Fruit fly (Drosophila melanogaster) whole organism, embryonic: ENCODE data around the gene Art3.

Experiments
- CG10431 ChIP-seq: fragments of 200-800 bp; sonication (Bioruptor generic); optimal IDR thresholded peaks from 3 replicates; lab custom pipeline; 2018; ENCODE audit warnings: missing biosample characterization, mild to moderate bottlenecking, missing genetic modification characterization
- CG10654 ChIP-seq: fragments of 200-800 bp; sonication (Bioruptor generic); optimal IDR thresholded peaks from 2 replicates; lab custom pipeline; 2016; ENCODE audit warnings: missing biosample characterization, missing genetic modification characterization
- CG11093 ChIP-seq: fragments of 200-800 bp; sonication (Bioruptor generic); IDR thresholded peaks from 3 replicates; pipeline ENCODE4 v1.3.6; 2022; ENCODE audit warnings: missing biosample characterization, missing genetic modification characterization
- CG15269 ChIP-seq: fragments of 200-800 bp; sonication (Bioruptor generic); optimal IDR thresholded peaks from 2 replicates; lab custom pipeline; 2018; ENCODE audit warnings: missing biosample characterization, mild to moderate bottlenecking, missing genetic modification characterization, moderate library complexity
- CG16813 ChIP-seq: fragments of 200-800 bp; sonication (Bioruptor generic); IDR thresholded peaks from 3 replicates; pipeline ENCODE4 v1.3.6; 2022; ENCODE audit warnings: missing biosample characterization, missing genetic modification characterization; ENCODE audit not compliant: partially characterized antibody
- CG16863 ChIP-seq: fragments of 200-800 bp; sonication (Bioruptor generic); optimal IDR thresholded peaks from 3 replicates; lab custom pipeline; 2016; ENCODE audit warnings: missing biosample characterization, missing genetic modification characterization
- CG18619 ChIP-seq: fragments of 200-800 bp; sonication (Bioruptor generic); optimal IDR thresholded peaks from 3 replicates; lab custom pipeline; 2017; ENCODE audit warnings: missing biosample characterization, mild to moderate bottlenecking, missing genetic modification characterization
- CG2202 ChIP-seq: fragments of 200-800 bp; sonication (Bioruptor generic); optimal IDR thresholded peaks from 2 replicates; lab custom pipeline; 2018; ENCODE audit warnings: missing biosample characterization, mild to moderate bottlenecking, missing genetic modification characterization
- CG3163 ChIP-seq: fragments of 200-800 bp; sonication (Bioruptor generic); optimal IDR thresholded peaks from 3 replicates; lab custom pipeline; 2016; ENCODE audit warnings: missing biosample characterization, missing genetic modification characterization
- CG34376 ChIP-seq: fragments of 200-800 bp; sonication (Bioruptor generic); optimal IDR thresholded peaks from 2 replicates; lab custom pipeline; 2018; ENCODE audit warnings: missing biosample characterization, mild to moderate bottlenecking, missing genetic modification characterization
- CG3726 ChIP-seq: fragments of 200-800 bp; sonication (Bioruptor generic); IDR thresholded peaks from 3 replicates; pipeline ENCODE4, ENCODE4 v1.3.6; 2022; ENCODE audit warnings: missing biosample characterization, missing genetic modification characterization
- CG4360 ChIP-seq: fragments of 200-800 bp; sonication (Bioruptor generic); IDR thresholded peaks from 2 replicates; pipeline ENCODE4 v1.3.6; 2022; ENCODE audit warnings: missing biosample characterization, missing genetic modification characterization
- CG6791 ChIP-seq: fragments of 200-800 bp; sonication (Bioruptor generic); IDR thresholded peaks from 3 replicates; pipeline ENCODE4 v1.3.6; 2022; ENCODE audit warnings: missing biosample characterization, missing genetic modification characterization; ENCODE audit not compliant: partially characterized antibody
- CG7372 ChIP-seq: fragments of 200-800 bp; sonication (Bioruptor generic); IDR thresholded peaks from 2 replicates; pipeline ENCODE4 v1.3.6; 2022; ENCODE audit warnings: missing biosample characterization, missing genetic modification characterization
- CG7839 ChIP-seq: fragments of 200-800 bp; sonication (Bioruptor generic); optimal IDR thresholded peaks from 3 replicates; lab custom pipeline; 2018; ENCODE audit warnings: missing biosample characterization, mild to moderate bottlenecking, missing genetic modification characterization, moderate library complexity
- CrebB ChIP-seq: fragments of 200-800 bp; sonication (Bioruptor generic); optimal IDR thresholded peaks from 3 replicates; lab custom pipeline; 2018; ENCODE audit warnings: missing biosample characterization, mild to moderate bottlenecking, missing genetic modification characterization
- Hr51 ChIP-seq, 2 experiments: fragments of 200-800 bp; sonication (Bioruptor generic); optimal IDR thresholded peaks; 2 replicates in 1 of 2; 3 replicates in 1 of 2; lab custom pipeline; 2016 to 2018; ENCODE audit warnings: missing biosample characterization in 2 of 2, missing genetic modification characterization in 2 of 2, mild to moderate bottlenecking in 1 of 2, moderate library complexity in 1 of 2
- MTF-1 ChIP-seq: fragments of 200-800 bp; sonication (Bioruptor generic); optimal IDR thresholded peaks from 2 replicates; lab custom pipeline; 2018; ENCODE audit warnings: missing biosample characterization, mild to moderate bottlenecking, missing genetic modification characterization, borderline replicate concordance
- Mad ChIP-seq: fragments of 200-800 bp; sonication (Bioruptor generic); optimal IDR thresholded peaks from 2 replicates; lab custom pipeline; 2016; ENCODE audit warnings: missing biosample characterization, missing genetic modification characterization
- Mrtf ChIP-seq: fragments of 200-800 bp; sonication (Bioruptor generic); IDR thresholded peaks from 3 replicates; pipeline ENCODE4 v1.3.6; 2022; ENCODE audit warnings: missing biosample characterization, missing genetic modification characterization
- NFAT ChIP-seq: fragments of 200-800 bp; sonication (Bioruptor generic); IDR thresholded peaks from 2 replicates; pipeline ENCODE4 v1.3.6; 2022; ENCODE audit warnings: missing biosample characterization, missing genetic modification characterization
- Oaz ChIP-seq: fragments of 200-800 bp; sonication (Bioruptor generic); IDR thresholded peaks from 2 replicates; pipeline ENCODE4 v1.3.6; 2022; ENCODE audit warnings: missing biosample characterization, missing genetic modification characterization
- Poxn ChIP-seq: fragments of 200-800 bp; sonication (Bioruptor generic); IDR thresholded peaks from 2 replicates; pipeline ENCODE4 v1.3.6; 2022; ENCODE audit warnings: missing biosample characterization, missing genetic modification characterization
- Side ChIP-seq: fragments of 200-800 bp; sonication (Bioruptor generic); optimal IDR thresholded peaks from 2 replicates; lab custom pipeline; 2016; ENCODE audit warnings: missing biosample characterization, missing genetic modification characterization
- TFAM ChIP-seq: fragments of 200-800 bp; sonication (Bioruptor generic); optimal IDR thresholded peaks from 2 replicates; lab custom pipeline; 2017; ENCODE audit warnings: missing biosample characterization, missing genetic modification characterization, inconsistent platforms
- Vsx1 ChIP-seq: fragments of 200-800 bp; sonication (Bioruptor generic); optimal IDR thresholded peaks from 2 replicates; lab custom pipeline; 2017; ENCODE audit warnings: missing biosample characterization, mild to moderate bottlenecking, missing genetic modification characterization, missing genetic modification reagents
- al ChIP-seq: fragments of 200-800 bp; sonication (Bioruptor generic); IDR thresholded peaks from 2 replicates; pipeline ENCODE4 v1.3.6; 2022; ENCODE audit warnings: missing biosample characterization, missing genetic modification characterization
- bsh ChIP-seq, 2 experiments: fragments of 200-800 bp; sonication (Bioruptor generic); optimal IDR thresholded peaks; 2 replicates each; lab custom pipeline; 2017 to 2018; ENCODE audit warnings: mild to moderate bottlenecking in 2 of 2, missing biosample characterization in 2 of 2, missing genetic modification characterization in 2 of 2, moderate library complexity in 1 of 2
- chif ChIP-seq, 2 experiments: fragments of 200-800 bp; sonication (Bioruptor generic); optimal IDR thresholded peaks; 3 replicates each; lab custom pipeline; 2016; ENCODE audit warnings: missing biosample characterization in 2 of 2, missing genetic modification characterization in 2 of 2
- crp ChIP-seq, 2 experiments: fragments of 200-800 bp; sonication (Bioruptor generic); optimal IDR thresholded peaks; 2 replicates in 1 of 2; 3 replicates in 1 of 2; lab custom pipeline; 2017; ENCODE audit warnings: missing biosample characterization in 2 of 2, missing genetic modification characterization in 2 of 2, mild to moderate bottlenecking in 1 of 2, moderate library complexity in 1 of 2
- disco-r ChIP-seq: fragments of 200-800 bp; sonication (Bioruptor generic); optimal IDR thresholded peaks from 2 replicates; lab custom pipeline; 2016; ENCODE audit warnings: missing biosample characterization, missing genetic modification characterization
- esg ChIP-seq: fragments of 200-800 bp; sonication (Bioruptor generic); conservative IDR thresholded peaks from 2 replicates; pipeline ENCODE4 v1.3.6; 2022; ENCODE audit warnings: missing biosample characterization, missing genetic modification characterization
- exex ChIP-seq: fragments of 200-800 bp; sonication (Bioruptor generic); optimal IDR thresholded peaks from 4 replicates; lab custom pipeline; 2018; ENCODE audit warnings: missing biosample characterization, mild to moderate bottlenecking, missing genetic modification characterization, moderate library complexity
- ftz-f1 ChIP-seq: fragments of 200-800 bp; sonication (Bioruptor generic); optimal IDR thresholded peaks from 2 replicates; lab custom pipeline; 2016; ENCODE audit warnings: missing biosample characterization, missing genetic modification characterization
- gem ChIP-seq: fragments of 200-800 bp; sonication (Bioruptor generic); optimal IDR thresholded peaks from 2 replicates; lab custom pipeline; 2019; ENCODE audit warnings: missing biosample characterization, mild to moderate bottlenecking, missing genetic modification characterization, moderate library complexity
- hb ChIP-seq: fragments of 200-800 bp; sonication (Bioruptor generic); IDR thresholded peaks from 3 replicates; pipeline ENCODE4 v1.3.6; 2022; ENCODE audit warnings: missing biosample characterization, missing genetic modification characterization; ENCODE audit not compliant: partially characterized antibody
- hbn ChIP-seq: fragments of 200-800 bp; sonication (Bioruptor generic); IDR thresholded peaks from 2 replicates; pipeline ENCODE4 v1.3.6; 2022; ENCODE audit warnings: missing biosample characterization, missing genetic modification characterization; ENCODE audit not compliant: partially characterized antibody
- hkb ChIP-seq, 2 experiments: fragments of 200-800 bp in 1 of 2; fragments of >200 bp in 1 of 2; sonication (Bioruptor generic) in 1 of 2; IDR thresholded peaks in 1 of 2; optimal IDR thresholded peaks in 1 of 2; 2 replicates each; pipeline versions ENCODE4 v1.3.6 to Lab custom; 2017 to 2022; ENCODE audit warnings: missing biosample characterization in 1 of 2, missing genetic modification characterization in 1 of 2
- luna ChIP-seq: fragments of 200-800 bp; sonication (Bioruptor generic); optimal IDR thresholded peaks from 2 replicates; lab custom pipeline; 2016; ENCODE audit warnings: missing biosample characterization, missing genetic modification characterization
- nau ChIP-seq: fragments of 200-800 bp; sonication (Bioruptor generic); optimal IDR thresholded peaks from 3 replicates; lab custom pipeline; 2017; ENCODE audit warnings: missing biosample characterization, mild to moderate bottlenecking, missing genetic modification characterization, missing genetic modification reagents
- nerfin-1 ChIP-seq: fragments of 200-800 bp; sonication (Bioruptor generic); optimal IDR thresholded peaks from 3 replicates; lab custom pipeline; 2019; ENCODE audit warnings: missing biosample characterization, mild to moderate bottlenecking, missing genetic modification characterization, moderate library complexity
- otp ChIP-seq: fragments of 200-800 bp; sonication (Bioruptor generic); IDR thresholded peaks from 3 replicates; pipeline ENCODE4, ENCODE4 v1.3.6; 2022; ENCODE audit warnings: missing biosample characterization, missing genetic modification characterization
- pho ChIP-seq: fragments of 200-800 bp; sonication (Bioruptor generic); optimal IDR thresholded peaks from 2 replicates; lab custom pipeline; 2016; ENCODE audit warnings: missing biosample characterization, missing genetic modification characterization
- sens-2 ChIP-seq: fragments of 200-800 bp; sonication (Bioruptor generic); IDR thresholded peaks from 2 replicates; pipeline ENCODE4 v1.3.6; 2022; ENCODE audit warnings: missing biosample characterization, missing genetic modification characterization
- sisA ChIP-seq: fragments of 200-800 bp; sonication (Bioruptor generic); IDR thresholded peaks from 2 replicates; pipeline ENCODE4 v1.3.6; 2022; ENCODE audit warnings: missing biosample characterization, missing genetic modification characterization
- sr ChIP-seq: fragments of 200-800 bp; sonication (Bioruptor generic); IDR thresholded peaks from 3 replicates; pipeline ENCODE4 v1.3.6; 2022; ENCODE audit warnings: missing biosample characterization, missing genetic modification characterization
- stwl ChIP-seq: fragments of 200-800 bp; sonication (Bioruptor generic); optimal IDR thresholded peaks from 3 replicates; lab custom pipeline; 2018; ENCODE audit warnings: missing biosample characterization, mild to moderate bottlenecking, missing genetic modification characterization, moderate library complexity
- ttk ChIP-seq: fragments of 200-800 bp; sonication (Bioruptor generic); IDR thresholded peaks from 2 replicates; pipeline ENCODE4 v2.1.2; 2022; ENCODE audit warnings: missing biosample characterization, missing genetic modification characterization
- unpg ChIP-seq: fragments of 200-800 bp; sonication (Bioruptor generic); optimal IDR thresholded peaks from 3 replicates; lab custom pipeline; 2018; ENCODE audit warnings: missing biosample characterization, mild to moderate bottlenecking, missing genetic modification characterization, moderate library complexity

Gene Art3

DNA sequence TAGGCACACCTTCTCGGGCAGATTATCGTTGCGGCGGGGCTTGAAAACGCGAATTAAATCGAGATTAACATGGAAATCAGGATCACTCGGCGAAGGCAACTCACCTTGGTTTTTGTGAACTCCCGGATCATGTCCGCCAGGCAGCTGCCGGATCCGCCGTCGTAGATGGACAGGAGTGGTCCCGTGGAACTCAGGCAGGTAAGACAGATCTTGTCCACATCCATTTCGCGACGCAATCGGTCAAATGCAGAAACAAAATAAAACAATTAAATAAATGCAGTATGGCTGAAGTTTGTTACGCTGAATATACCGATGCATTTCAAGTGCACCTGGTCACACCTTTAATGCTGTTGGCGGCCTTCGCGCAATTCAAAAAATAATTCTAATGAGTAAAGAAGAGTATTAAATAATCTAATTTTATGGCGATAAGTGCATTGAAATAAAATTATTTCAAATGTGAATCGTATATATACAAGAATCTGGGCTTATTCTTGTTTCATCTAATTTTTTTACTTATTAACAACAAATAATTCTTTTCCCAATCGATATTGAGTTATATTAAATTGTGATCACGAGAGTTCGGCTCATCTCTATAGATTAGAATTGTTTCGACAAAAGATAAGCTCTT lies 15.7 kb downstream of the Art3 start, which contains the start of the genes CG6654 and CG4210 (continued):
- TF ChIP-seq sisA (no peak), ftz-f1 (peak; percentile 38), CG4360 (GFP tag; lab: Robert Waterston, UW) (no peak), otp (GFP tag; lab: Robert Waterston, UW) (no peak), Mad (no peak), MTF-1 (GFP tag; lab: Kevin White, UChicago) (no peak), disco-r (no peak), CG18619 (GFP tag; lab: Kevin White, UChicago) (no peak), sr (GFP tag; lab: Robert Waterston, UW) (no peak), esg (GFP tag; lab: Robert Waterston, UW) (no peak), CG15269 (tag; lab: Kevin White, UChicago) (no peak), NFAT (GFP tag; lab: Robert Waterston, UW) (no peak), crp (GFP tag; optimal IDR thresholded peaks at IDR 0.05; lab: Kevin White, UChicago) (peak in 1 of 2 experiments; percentile 31), CrebB (tag; lab: Kevin White, UChicago) (no peak), pho (GFP tag; lab: Kevin White, UChicago) (no peak), Poxn (GFP tag; lab: Robert Waterston, UW) (no peak), CG6791 (GFP tag; lab: Robert Waterston, UW) (no peak), gem (tag; lab: Kevin White, UChicago) (no peak), exex (peak; percentile 38), nerfin-1 (tag; lab: Kevin White, UChicago) (no peak), nau (GFP tag; lab: Kevin White, UChicago) (no peak), CG16863 (no peak), hkb (optimal IDR thresholded peaks at IDR 0.05; lab: Kevin White, UChicago) (no peak), hkb (GFP tag; IDR thresholded peaks at IDR 0.05; lab: Robert Waterston, UW) (no peak), CG10654 (GFP tag; lab: Kevin White, UChicago) (no peak), CG7372 (GFP tag; lab: Robert Waterston, UW) (no peak), CG3726 (GFP tag; lab: Robert Waterston, UW) (no peak), TFAM (no peak), CG10431 (GFP tag; lab: Kevin White, UChicago) (no peak), Hr51 (GFP tag; optimal IDR thresholded peaks at IDR 0.05; lab: Kevin White, UChicago) (no peak), Oaz (GFP tag; lab: Robert Waterston, UW) (no peak), bsh (GFP tag; optimal IDR thresholded peaks at IDR 0.05; lab: Kevin White, UChicago) (peak in 1 of 2 experiments; percentile 16), CG3163 (GFP tag; lab: Kevin White, UChicago) (no peak), Side (GFP tag; lab: Kevin White, UChicago) (no peak), CG34376 (GFP tag; lab: Kevin White, UChicago) (peak; percentile 28), CG11093 (GFP tag; lab: Robert Waterston, UW) (no peak), al (GFP tag; lab: Robert Waterston, UW) (no peak), Vsx1 (GFP tag; lab: Kevin White, UChicago) (no peak), sens-2 (GFP tag; lab: Robert Waterston, UW) (no peak), chif (GFP tag; optimal IDR thresholded peaks at IDR 0.05; lab: Kevin White, UChicago) (no peak), hb (GFP tag; lab: Robert Waterston, UW) (no peak), stwl (tag; lab: Kevin White, UChicago) (peak; percentile 98), unpg (no peak), luna (GFP tag; lab: Kevin White, UChicago) (no peak), CG2202 (tag; lab: Kevin White, UChicago) (no peak), ttk (GFP tag; lab: Robert Waterston, UW) (no peak), CG7839 (tag; lab: Kevin White, UChicago) (no peak), hbn (GFP tag; lab: Robert Waterston, UW) (peak; percentile 39), CG16813 (no peak; the same call in 1 of the 3 replicates), Mrtf (GFP tag; lab: Robert Waterston, UW) (no peak)
